Worm (Caenorhabditis elegans) whole organism, early embryonic: Measurements from ENCODE around the gene Y77E11A.16.

ENCODE experiments used
- B0310.2 ChIP-seq: sonication (generic microtip); optimal IDR thresholded peaks from 2 replicates; lab custom pipeline; 2016; ENCODE audit warnings: mild to moderate bottlenecking, missing genetic modification characterization, missing compliant biosample characterization
- ama-1 ChIP-seq: fragments of 150-350 bp; optimal IDR thresholded peaks from 2 replicates; lab custom pipeline; 2014
- ceh-36 ChIP-seq: sonication (generic microtip); optimal IDR thresholded peaks from 2 replicates; lab custom pipeline; 2016; ENCODE audit warnings: missing genetic modification characterization, inconsistent platforms, missing compliant biosample characterization
- hmbx-1 ChIP-seq: sonication (generic microtip); optimal IDR thresholded peaks from 2 replicates; lab custom pipeline; 2016; ENCODE audit warnings: mild to moderate bottlenecking, missing genetic modification characterization, missing compliant biosample characterization
- hmg-4 ChIP-seq: fragments of 200-800 bp; sonication (Bioruptor generic); optimal IDR thresholded peaks from 2 replicates; lab custom pipeline; 2018; ENCODE audit warnings: mild to moderate bottlenecking, missing genetic modification characterization, missing compliant biosample characterization
- pes-1 ChIP-seq: fragments of 200-800 bp; sonication (Bioruptor generic); IDR thresholded peaks from 2 replicates; pipeline ENCODE4 v1.3.6; 2022; ENCODE audit warnings: missing genetic modification reagents, missing genetic modification characterization, missing compliant biosample characterization
- scrt-1 ChIP-seq: fragments of 200-800 bp; sonication (Bioruptor generic); IDR thresholded peaks from 2 replicates; pipeline ENCODE4 v1.3.6; 2022; ENCODE audit warnings: missing genetic modification characterization, missing compliant biosample characterization
- sea-1 ChIP-seq: fragments of 200-800 bp; sonication (Bioruptor generic); conservative IDR thresholded peaks from 2 replicates; pipeline ENCODE4 v1.3.6; 2022; ENCODE audit warnings: missing genetic modification characterization, missing compliant biosample characterization
- tbx-37 ChIP-seq: fragments of 200-800 bp; sonication (Bioruptor generic); conservative IDR thresholded peaks from 2 replicates; pipeline ENCODE4 v1.3.6; 2022; ENCODE audit warnings: missing genetic modification reagents, missing genetic modification characterization, missing compliant biosample characterization

- TF ChIP-seq sea-1 (GFP tag; lab: Robert Waterston, UW): no peak
- no peak for TF ChIP-seq ama-1 (lab: Kevin White, UChicago)
- no peak for TF ChIP-seq pes-1 (GFP tag; lab: Robert Waterston, UW)
- TF ChIP-seq scrt-1 (GFP tag; lab: Robert Waterston, UW): no peak
- TF ChIP-seq B0310.2 (tag; lab: Kevin White, UChicago): no peak
- TF ChIP-seq hmg-4 (GFP tag; lab: Kevin White, UChicago): no peak
- TF ChIP-seq ceh-36 (tag; lab: Kevin White, UChicago): no peak
- TF ChIP-seq hmbx-1 (tag; lab: Kevin White, UChicago): no peak
- TF ChIP-seq tbx-37 (GFP tag; lab: Robert Waterston, UW): no peak
These were observed 47.6 kb upstream of the Y77E11A.16 start for ce11 chrIV:1437625-1438024.
